Worm (Caenorhabditis elegans) whole organism, L3 larva: Measurements from ENCODE around the gene F54B8.4.

Experiments used
- jun-1 ChIP-seq: fragments of 150-350 bp; optimal IDR thresholded peaks from 2 replicates; lab custom pipeline; 2014; ENCODE audit warnings: missing biosample characterization, missing genetic modification reagents, missing genetic modification characterization
- lin-15B ChIP-seq: fragments of 150-350 bp; optimal IDR thresholded peaks from 2 replicates; lab custom pipeline; 2014; ENCODE audit warnings: missing biosample characterization, missing genetic modification characterization
- mdl-1 ChIP-seq: fragments of 150-350 bp; optimal IDR thresholded peaks from 2 replicates; lab custom pipeline; 2014; ENCODE audit warnings: missing biosample characterization, missing genetic modification characterization
- nhr-11 ChIP-seq: fragments of 150-350 bp; optimal IDR thresholded peaks from 2 replicates; lab custom pipeline; 2014; ENCODE audit warnings: missing biosample characterization, missing genetic modification characterization
- snpc-4 ChIP-seq: fragments of 150-350 bp; optimal IDR thresholded peaks from 2 replicates; lab custom pipeline; 2014; ENCODE audit warnings: missing biosample characterization, missing genetic modification characterization

DNA sequence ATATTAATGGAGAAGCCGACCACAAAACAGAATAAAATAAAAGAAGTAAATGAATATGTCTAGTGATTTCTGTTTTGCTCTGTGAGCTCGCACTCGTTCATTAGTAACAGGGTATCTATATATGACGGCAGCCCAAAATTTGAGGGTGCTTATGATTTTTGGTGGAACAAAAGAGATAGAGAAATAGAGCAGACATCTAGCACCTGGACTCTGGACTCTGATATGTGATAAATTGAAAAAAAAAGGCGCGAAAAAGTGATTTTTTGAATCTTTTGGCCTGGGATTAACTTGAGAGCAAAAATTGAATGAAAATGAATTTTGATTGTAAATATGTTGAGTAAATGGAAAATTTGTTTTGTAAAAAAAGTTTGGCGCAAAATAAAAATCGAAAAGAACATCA is 39.5 kb upstream of the F54B8.4 start, which contains the start of gene nhr-283:
- TF ChIP-seq mdl-1 (tag; lab: Kevin White, UChicago) (no peak), snpc-4 (tag; lab: Kevin White, UChicago) (no peak), nhr-11 (tag; lab: Kevin White, UChicago) (no peak), jun-1 (tag; lab: Kevin White, UChicago) (no peak), lin-15B (tag; lab: Kevin White, UChicago) (no peak)
